Fruit fly (Drosophila melanogaster) whole organism, embryonic: ENCODE results near the gene CG16965.
A peak's percentile ranks its signal among the peaks of the same experiment; 100 is the strongest.

Experiments
- Bgb ChIP-seq: fragments of 200-800 bp; sonication (Bioruptor generic); IDR thresholded peaks from 2 replicates; pipeline ENCODE4 v1.3.6; 2022; ENCODE audit warnings: missing biosample characterization, missing genetic modification characterization; ENCODE audit not compliant: partially characterized antibody
- C15 ChIP-seq: fragments of 200-800 bp; sonication (Bioruptor generic); IDR thresholded peaks from 3 replicates; pipeline ENCODE4 v1.3.6; 2022; ENCODE audit warnings: missing biosample characterization, missing genetic modification characterization
- CG10274 ChIP-seq: fragments of 200-800 bp; sonication (Bioruptor generic); optimal IDR thresholded peaks from 3 replicates; lab custom pipeline; 2017; ENCODE audit warnings: missing biosample characterization, mild to moderate bottlenecking, missing genetic modification characterization
- CG10543 ChIP-seq: fragments of 200-800 bp; sonication (Bioruptor generic); optimal IDR thresholded peaks from 3 replicates; lab custom pipeline; 2017; ENCODE audit warnings: missing biosample characterization, mild to moderate bottlenecking, missing genetic modification characterization, moderate library complexity
- CG11723 ChIP-seq: fragments of 200-800 bp; sonication (Bioruptor generic); optimal IDR thresholded peaks from 2 replicates; lab custom pipeline; 2017; ENCODE audit warnings: missing biosample characterization, mild to moderate bottlenecking, missing genetic modification characterization
- CG14014 ChIP-seq: fragments of 200-800 bp; sonication (Bioruptor generic); IDR thresholded peaks from 2 replicates; pipeline ENCODE4 v1.3.6; 2022; ENCODE audit warnings: missing biosample characterization, missing genetic modification characterization
- CG14667 ChIP-seq: fragments of 200-800 bp; sonication (Bioruptor generic); IDR thresholded peaks from 2 replicates; pipeline ENCODE4 v1.3.6; 2022; ENCODE audit warnings: missing biosample characterization, missing genetic modification characterization
- CG14860 ChIP-seq: fragments of 200-800 bp; sonication (Bioruptor generic); IDR thresholded peaks from 3 replicates; pipeline ENCODE4 v1.3.6; 2022; ENCODE audit warnings: missing biosample characterization, missing genetic modification characterization; ENCODE audit not compliant: partially characterized antibody
- CG15011 ChIP-seq: fragments of 200-800 bp; sonication (Bioruptor generic); optimal IDR thresholded peaks from 3 replicates; lab custom pipeline; 2018; ENCODE audit warnings: missing biosample characterization, mild to moderate bottlenecking, missing genetic modification characterization
- CG16815 ChIP-seq: fragments of 200-800 bp; sonication (Bioruptor generic); optimal IDR thresholded peaks from 3 replicates; lab custom pipeline; 2017; ENCODE audit warnings: missing biosample characterization, mild to moderate bottlenecking, missing genetic modification characterization
- CG6254 ChIP-seq: fragments of 200-800 bp; sonication (Bioruptor generic); optimal IDR thresholded peaks from 3 replicates; lab custom pipeline; 2017; ENCODE audit warnings: mild to moderate bottlenecking, missing biosample characterization, missing genetic modification reagents, missing genetic modification characterization
- CG6791 ChIP-seq: fragments of 200-800 bp; sonication (Bioruptor generic); IDR thresholded peaks from 3 replicates; pipeline ENCODE4 v1.3.6; 2022; ENCODE audit warnings: missing biosample characterization, missing genetic modification characterization; ENCODE audit not compliant: partially characterized antibody
- CG6854 ChIP-seq: fragments of 200-800 bp; sonication (Bioruptor generic); optimal IDR thresholded peaks from 3 replicates; lab custom pipeline; 2017; ENCODE audit warnings: missing biosample characterization, mild to moderate bottlenecking, missing genetic modification characterization
- CG7786 ChIP-seq: fragments of 200-800 bp; sonication (Bioruptor generic); optimal IDR thresholded peaks from 2 replicates; lab custom pipeline; 2016; ENCODE audit warnings: missing biosample characterization, missing genetic modification characterization
- CG8281 ChIP-seq: fragments of 200-800 bp; sonication (Bioruptor generic); optimal IDR thresholded peaks from 2 replicates; lab custom pipeline; 2018; ENCODE audit warnings: missing biosample characterization, mild to moderate bottlenecking, missing genetic modification characterization, moderate library complexity
- CG8924 ChIP-seq: fragments of 200-800 bp; optimal IDR thresholded peaks from 3 replicates; lab custom pipeline; 2019; ENCODE audit warnings: missing biosample characterization, mild to moderate bottlenecking, missing genetic modification characterization, moderate library complexity
- CG9932 ChIP-seq: fragments of 200-800 bp; sonication (Bioruptor generic); IDR thresholded peaks from 2 replicates; pipeline ENCODE4 v1.3.6; 2022; ENCODE audit warnings: missing biosample characterization, missing genetic modification characterization
- Dfd ChIP-seq, 2 experiments: fragments of >200 bp; optimal IDR thresholded peaks; 2 replicates each; lab custom pipeline; 2017; ENCODE audit warnings: missing biosample characterization in 2 of 2, missing genetic modification characterization in 2 of 2
- Doc2 ChIP-seq: fragments of 200-800 bp; sonication (Bioruptor generic); IDR thresholded peaks from 2 replicates; pipeline ENCODE4 v1.3.6; 2022; ENCODE audit warnings: missing biosample characterization, missing genetic modification characterization
- Kr ChIP-seq: fragments of 200-800 bp; sonication (Bioruptor generic); optimal IDR thresholded peaks from 2 replicates; lab custom pipeline; 2017; ENCODE audit warnings: missing biosample characterization, mild to moderate bottlenecking, missing genetic modification characterization
- NC2α ChIP-seq: fragments of 200-800 bp; sonication (Bioruptor generic); optimal IDR thresholded peaks from 2 replicates; lab custom pipeline; 2016; ENCODE audit warnings: missing biosample characterization, missing genetic modification characterization
- Neu2 ChIP-seq: fragments of 200-800 bp; sonication (Bioruptor generic); optimal IDR thresholded peaks from 3 replicates; lab custom pipeline; 2016; ENCODE audit warnings: missing biosample characterization, missing genetic modification characterization, borderline replicate concordance
- Oli ChIP-seq: fragments of 200-800 bp; sonication (Bioruptor generic); optimal IDR thresholded peaks from 2 replicates; lab custom pipeline; 2018; ENCODE audit warnings: missing biosample characterization, mild to moderate bottlenecking, missing genetic modification characterization, moderate library complexity
- Ptx1 ChIP-seq: fragments of 200-800 bp; sonication (Bioruptor generic); IDR thresholded peaks from 2 replicates; pipeline ENCODE4 v1.3.6; 2022; ENCODE audit warnings: missing biosample characterization, missing genetic modification characterization
- Sry-δ ChIP-seq: fragments of 200-800 bp; sonication (Bioruptor generic); optimal IDR thresholded peaks from 2 replicates; lab custom pipeline; 2016; ENCODE audit warnings: missing biosample characterization, missing genetic modification characterization
- Stat92E ChIP-seq, 3 experiments: fragments of >200 bp in 2 of 3; fragments of 200-800 bp in 1 of 3; sonication (Bioruptor generic) in 1 of 3; optimal IDR thresholded peaks; 2 replicates each; lab custom pipeline; 2017 to 2019; ENCODE audit warnings: missing biosample characterization in 3 of 3, missing genetic modification characterization in 3 of 3, mild to moderate bottlenecking in 1 of 3, moderate library complexity in 1 of 3
- ab ChIP-seq: fragments of 200-800 bp; sonication (Bioruptor generic); optimal IDR thresholded peaks from 2 replicates; lab custom pipeline; 2016; ENCODE audit warnings: missing biosample characterization, missing genetic modification characterization
- bab2 ChIP-seq: fragments of 200-800 bp; sonication (Bioruptor generic); optimal IDR thresholded peaks from 2 replicates; lab custom pipeline; 2016; ENCODE audit warnings: missing biosample characterization, missing genetic modification characterization
- cg ChIP-seq: fragments of 200-800 bp; sonication (Bioruptor generic); optimal IDR thresholded peaks from 3 replicates; lab custom pipeline; 2019; ENCODE audit warnings: missing biosample characterization, mild to moderate bottlenecking, missing genetic modification characterization, moderate library complexity
- chn ChIP-seq: fragments of 200-800 bp; sonication (Bioruptor generic); optimal IDR thresholded peaks from 2 replicates; lab custom pipeline; 2016; ENCODE audit warnings: missing biosample characterization, missing genetic modification characterization
- crp ChIP-seq, 2 experiments: fragments of 200-800 bp; sonication (Bioruptor generic); optimal IDR thresholded peaks; 2 replicates in 1 of 2; 3 replicates in 1 of 2; lab custom pipeline; 2017; ENCODE audit warnings: missing biosample characterization in 2 of 2, missing genetic modification characterization in 2 of 2, mild to moderate bottlenecking in 1 of 2, moderate library complexity in 1 of 2
- cwo ChIP-seq: fragments of 200-800 bp; sonication (Bioruptor generic); optimal IDR thresholded peaks from 3 replicates; lab custom pipeline; 2017; ENCODE audit warnings: missing biosample characterization, missing genetic modification characterization, mild to moderate bottlenecking, moderate library complexity, missing genetic modification reagents
- esg ChIP-seq: fragments of 200-800 bp; sonication (Bioruptor generic); conservative IDR thresholded peaks from 2 replicates; pipeline ENCODE4 v1.3.6; 2022; ENCODE audit warnings: missing biosample characterization, missing genetic modification characterization
- fd102C ChIP-seq: fragments of 200-800 bp; sonication (Bioruptor generic); optimal IDR thresholded peaks from 2 replicates; lab custom pipeline; 2018; ENCODE audit warnings: missing biosample characterization, mild to moderate bottlenecking, missing genetic modification characterization, moderate library complexity
- gcm ChIP-seq: fragments of 200-800 bp; sonication (Bioruptor generic); optimal IDR thresholded peaks from 2 replicates; lab custom pipeline; 2019; ENCODE audit warnings: missing biosample characterization, mild to moderate bottlenecking, missing genetic modification characterization, moderate library complexity
- gsb ChIP-seq: fragments of 200-800 bp; sonication (Bioruptor generic); IDR thresholded peaks from 2 replicates; pipeline ENCODE4 v1.3.6; 2022; ENCODE audit warnings: missing biosample characterization, missing genetic modification characterization
- h ChIP-seq: fragments of >200 bp; optimal IDR thresholded peaks from 2 replicates; lab custom pipeline; 2017
- her ChIP-seq: fragments of 200-800 bp; sonication (Bioruptor generic); optimal IDR thresholded peaks from 2 replicates; lab custom pipeline; 2016; ENCODE audit warnings: missing biosample characterization, missing genetic modification characterization
- hkb ChIP-seq, 2 experiments: fragments of 200-800 bp in 1 of 2; fragments of >200 bp in 1 of 2; sonication (Bioruptor generic) in 1 of 2; IDR thresholded peaks in 1 of 2; optimal IDR thresholded peaks in 1 of 2; 2 replicates each; pipeline versions ENCODE4 v1.3.6 to Lab custom; 2017 to 2022; ENCODE audit warnings: missing biosample characterization in 1 of 2, missing genetic modification characterization in 1 of 2
- ind ChIP-seq: fragments of 200-800 bp; sonication (Bioruptor generic); optimal IDR thresholded peaks from 3 replicates; lab custom pipeline; 2016; ENCODE audit warnings: missing biosample characterization, missing genetic modification characterization
- lola ChIP-seq, 3 experiments: fragments of >200 bp in 2 of 3; fragments of 200-800 bp in 1 of 3; sonication (Bioruptor generic) in 1 of 3; optimal IDR thresholded peaks; 2 replicates each; lab custom pipeline; 2017 to 2019; ENCODE audit warnings: missing biosample characterization in 3 of 3, missing genetic modification characterization in 3 of 3, mild to moderate bottlenecking in 1 of 3, moderate library complexity in 1 of 3
- p53 ChIP-seq: fragments of 200-800 bp; sonication (Bioruptor generic); optimal IDR thresholded peaks from 2 replicates; lab custom pipeline; 2016; ENCODE audit warnings: missing biosample characterization, missing genetic modification characterization
- prd ChIP-seq, 3 experiments: fragments of >200 bp in 2 of 3; fragments of 200-800 bp in 1 of 3; sonication (Bioruptor generic) in 1 of 3; optimal IDR thresholded peaks in 2 of 3; IDR thresholded peaks in 1 of 3; 2 replicates in 2 of 3; 3 replicates in 1 of 3; pipeline versions ENCODE4 v1.3.6 to Lab custom; 2017 to 2022; ENCODE audit warnings: missing biosample characterization in 1 of 3, missing genetic modification characterization in 1 of 3
- salm ChIP-seq: fragments of 200-800 bp; sonication (Bioruptor generic); optimal IDR thresholded peaks from 2 replicates; lab custom pipeline; 2018; ENCODE audit warnings: missing biosample characterization, mild to moderate bottlenecking, missing genetic modification characterization
- slou ChIP-seq: fragments of 200-800 bp; sonication (Bioruptor generic); optimal IDR thresholded peaks from 3 replicates; lab custom pipeline; 2016; ENCODE audit warnings: missing biosample characterization, missing genetic modification characterization
- zen2 ChIP-seq: fragments of 200-800 bp; sonication (Bioruptor generic); IDR thresholded peaks from 3 replicates; pipeline ENCODE4 v1.3.6; 2022; ENCODE audit warnings: missing biosample characterization, missing genetic modification characterization; ENCODE audit not compliant: partially characterized antibody
- zfh2 ChIP-seq: fragments of 200-800 bp; sonication (Bioruptor generic); optimal IDR thresholded peaks from 2 replicates; lab custom pipeline; 2016; ENCODE audit warnings: missing biosample characterization, missing genetic modification characterization

Gene CG16965

DNA sequence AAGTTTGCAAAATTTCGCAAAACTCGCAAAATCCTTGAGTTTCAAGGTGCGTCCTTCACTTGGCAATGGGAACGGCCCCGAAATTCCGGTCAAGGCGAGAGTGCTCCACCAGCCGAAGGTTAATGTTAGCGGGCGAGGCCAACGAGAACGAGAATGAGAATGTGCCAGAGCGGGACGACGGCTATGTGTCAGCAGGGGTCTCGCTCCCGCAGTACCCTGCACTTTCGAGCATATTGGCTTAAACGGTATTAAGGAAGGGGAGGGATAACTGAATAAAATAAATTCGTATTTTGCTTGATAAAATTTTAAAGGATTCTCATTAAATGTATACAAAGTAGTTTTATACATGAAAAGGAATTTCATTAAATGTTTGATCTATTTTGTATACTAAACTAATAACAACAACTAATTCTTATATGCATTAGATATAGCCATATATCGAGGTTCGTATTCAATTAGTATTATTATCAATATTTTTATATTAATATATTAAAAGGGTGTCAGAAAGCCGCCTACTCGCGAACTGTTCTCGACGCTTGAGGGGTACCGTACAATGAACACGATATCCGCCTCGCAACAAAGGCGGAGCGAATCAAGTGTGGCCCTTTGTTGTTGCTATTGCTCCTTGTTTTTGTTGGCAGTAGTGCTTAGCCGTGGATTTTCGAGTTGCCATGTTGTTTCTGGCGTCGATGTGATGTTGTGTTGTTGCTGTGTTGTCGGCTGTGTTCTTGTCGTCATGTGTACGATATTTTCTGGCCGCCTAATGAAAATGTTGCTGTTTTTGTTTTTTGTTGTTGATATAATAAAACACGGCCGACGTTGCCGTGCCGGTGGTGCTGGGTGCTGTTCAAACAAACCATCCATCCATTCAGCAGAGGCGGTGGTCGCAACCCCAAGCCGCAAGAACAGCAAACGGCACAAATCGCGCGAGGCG is 25.3 kb downstream of the CG16965 start (continued):
- TF ChIP-seq gsb (GFP tag; lab: Robert Waterston, UW): no peak
- no peak for TF ChIP-seq Kr
- peak; percentile 31 for TF ChIP-seq CG10543
- TF ChIP-seq CG8281 (tag; lab: Kevin White, UChicago): peak; percentile 82
- TF ChIP-seq CG11723 (GFP tag; lab: Kevin White, UChicago): peak; percentile 86
- no peak for TF ChIP-seq CG9932 (GFP tag; lab: Robert Waterston, UW)
- TF ChIP-seq CG16815 (GFP tag; lab: Kevin White, UChicago): peak; percentile 94
- peak; percentile 96 for TF ChIP-seq gcm (GFP tag; lab: Kevin White, UChicago)
- peak; percentile 91 for TF ChIP-seq CG6854 (GFP tag; lab: Kevin White, UChicago)
- TF ChIP-seq h (lab: Kevin White, UChicago): no peak
- no peak for TF ChIP-seq Sry-δ (GFP tag; lab: Kevin White, UChicago)
- TF ChIP-seq ind (GFP tag; lab: Kevin White, UChicago): peak; percentile 92
- peak in 1 of 3 experiments; percentile 73 for TF ChIP-seq Stat92E (GFP tag; optimal IDR thresholded peaks at IDR 0.05; lab: Kevin White, UChicago)
- peak in 1 of 3 experiments; percentile 98 for TF ChIP-seq lola (GFP tag; optimal IDR thresholded peaks at IDR 0.05; lab: Kevin White, UChicago)
- TF ChIP-seq zen2: no peak
- no peak for TF ChIP-seq Bgb (GFP tag; lab: Robert Waterston, UW)
- peak; percentile 95 for TF ChIP-seq CG10274 (GFP tag; lab: Kevin White, UChicago)
- peak; percentile 0 for TF ChIP-seq NC2α (GFP tag; lab: Kevin White, UChicago)
- TF ChIP-seq prd (optimal IDR thresholded peaks at IDR 0.05; lab: Kevin White, UChicago): no peak
- TF ChIP-seq prd (GFP tag; IDR thresholded peaks at IDR 0.05; lab: Robert Waterston, UW): no peak
- peak; percentile 30 for TF ChIP-seq her (GFP tag; lab: Kevin White, UChicago)
- peak; percentile 89 for TF ChIP-seq salm
- no peak for TF ChIP-seq p53 (GFP tag; lab: Kevin White, UChicago)
- no peak for TF ChIP-seq Dfd (GFP tag; optimal IDR thresholded peaks at IDR 0.05; lab: Kevin White, UChicago)
- no peak for TF ChIP-seq Ptx1
- TF ChIP-seq fd102C (GFP tag; lab: Kevin White, UChicago): peak; percentile 52
- TF ChIP-seq esg (GFP tag; lab: Robert Waterston, UW): no peak
- no peak for TF ChIP-seq CG6791 (GFP tag; lab: Robert Waterston, UW)
- no peak for TF ChIP-seq CG14860 (GFP tag; lab: Robert Waterston, UW)
- TF ChIP-seq CG8924 (tag; lab: Kevin White, UChicago): peak; percentile 98
- peak; percentile 89 for TF ChIP-seq slou (GFP tag; lab: Kevin White, UChicago)
- peak; percentile 3 for TF ChIP-seq zfh2 (GFP tag; lab: Kevin White, UChicago)
- TF ChIP-seq hkb (optimal IDR thresholded peaks at IDR 0.05; lab: Kevin White, UChicago): no peak
- TF ChIP-seq hkb (GFP tag; IDR thresholded peaks at IDR 0.05; lab: Robert Waterston, UW): no peak
- peak; percentile 97 for TF ChIP-seq Oli (tag; lab: Kevin White, UChicago)
- peak; percentile 86 for TF ChIP-seq cwo (GFP tag; lab: Kevin White, UChicago)
- peak; percentile 72 for TF ChIP-seq chn
- no peak for TF ChIP-seq Doc2 (GFP tag; lab: Robert Waterston, UW)
- TF ChIP-seq cg (GFP tag; lab: Kevin White, UChicago): no peak
- no peak for TF ChIP-seq Neu2 (GFP tag; lab: Kevin White, UChicago)
- peak in 1 of 2 experiments; percentile 58 for TF ChIP-seq crp (GFP tag; optimal IDR thresholded peaks at IDR 0.05; lab: Kevin White, UChicago)
- peak; percentile 81 for TF ChIP-seq CG6254
- TF ChIP-seq CG14014 (GFP tag; lab: Robert Waterston, UW): no peak
- TF ChIP-seq CG15011 (GFP tag; lab: Kevin White, UChicago): peak; percentile 90
- TF ChIP-seq CG14667 (GFP tag; lab: Robert Waterston, UW): no peak
- TF ChIP-seq CG7786: peak; percentile 75
- TF ChIP-seq ab (GFP tag; lab: Kevin White, UChicago): peak; percentile 66
- TF ChIP-seq bab2 (GFP tag; lab: Kevin White, UChicago): peak; percentile 53
- no peak for TF ChIP-seq C15 (GFP tag; lab: Robert Waterston, UW)
